Worm (Caenorhabditis elegans) whole organism, late embryonic: ENCODE results near the gene srx-134.

Experiments used
- ceh-2 ChIP-seq: sonication (generic microtip); optimal IDR thresholded peaks from 2 replicates; lab custom pipeline; 2016; ENCODE audit warnings: missing genotype, missing genetic modification characterization, missing compliant biosample characterization
- ceh-9 ChIP-seq: sonication (generic microtip); optimal IDR thresholded peaks from 2 replicates; lab custom pipeline; 2016; ENCODE audit warnings: mild to moderate bottlenecking, missing genetic modification characterization, inconsistent platforms, missing compliant biosample characterization
- eyg-1 ChIP-seq: sonication (generic microtip); optimal IDR thresholded peaks from 2 replicates; lab custom pipeline; 2016; ENCODE audit warnings: missing genotype, missing genetic modification characterization, missing compliant biosample characterization
- nhr-11 ChIP-seq: fragments of 150-350 bp; optimal IDR thresholded peaks from 2 replicates; lab custom pipeline; 2014; ENCODE audit warnings: missing biosample characterization, missing genetic modification characterization
- pha-4 ChIP-seq: fragments of 150-350 bp; optimal IDR thresholded peaks from 2 replicates; lab custom pipeline; 2018; ENCODE audit warnings: missing biosample characterization, missing genetic modification reagents, missing genetic modification characterization
- pqm-1 ChIP-seq: sonication (generic microtip); optimal IDR thresholded peaks from 2 replicates; lab custom pipeline; 2016; ENCODE audit warnings: missing genetic modification characterization, missing compliant biosample characterization
- rnt-1 ChIP-seq: sonication (generic microtip); optimal IDR thresholded peaks from 2 replicates; lab custom pipeline; 2016; ENCODE audit warnings: missing genetic modification characterization, missing compliant biosample characterization
- sox-4 ChIP-seq: sonication (generic microtip); optimal IDR thresholded peaks from 2 replicates; lab custom pipeline; 2017; ENCODE audit warnings: mild to moderate bottlenecking, missing genetic modification characterization, inconsistent platforms, missing compliant biosample characterization

DNA sequence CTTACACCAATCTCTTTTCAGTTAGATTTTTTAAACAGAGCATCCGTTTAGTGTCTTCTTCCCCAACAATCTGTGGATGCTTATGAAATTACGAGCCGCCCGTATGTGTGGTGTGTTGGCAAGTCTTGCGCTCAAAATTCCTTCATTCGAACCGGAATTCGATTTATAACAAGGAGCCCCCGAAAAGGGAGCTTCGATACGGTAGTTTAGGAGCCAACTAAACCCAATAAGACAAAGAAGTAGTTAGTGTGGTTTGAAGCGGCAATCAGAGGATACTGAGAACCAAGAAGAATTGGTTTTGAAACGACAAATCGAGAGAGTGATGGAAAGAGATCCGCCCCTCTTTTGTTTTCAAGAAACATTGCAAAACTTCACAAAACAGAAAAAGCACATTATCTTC is 43.9 kb downstream of the srx-134 start:
- no peak for TF ChIP-seq rnt-1 (tag; lab: Kevin White, UChicago)
- no peak for TF ChIP-seq pqm-1
- TF ChIP-seq ceh-9 (tag; lab: Kevin White, UChicago) = no peak
- no peak for TF ChIP-seq nhr-11 (tag; lab: Kevin White, UChicago)
- TF ChIP-seq pha-4 = no peak
- no peak for TF ChIP-seq sox-4 (tag; lab: Kevin White, UChicago)
- TF ChIP-seq eyg-1 = no peak
- TF ChIP-seq ceh-2 (tag; lab: Kevin White, UChicago) = no peak
